Worm (Caenorhabditis elegans): ENCODE measurements around the gene chil-13.

DNA sequence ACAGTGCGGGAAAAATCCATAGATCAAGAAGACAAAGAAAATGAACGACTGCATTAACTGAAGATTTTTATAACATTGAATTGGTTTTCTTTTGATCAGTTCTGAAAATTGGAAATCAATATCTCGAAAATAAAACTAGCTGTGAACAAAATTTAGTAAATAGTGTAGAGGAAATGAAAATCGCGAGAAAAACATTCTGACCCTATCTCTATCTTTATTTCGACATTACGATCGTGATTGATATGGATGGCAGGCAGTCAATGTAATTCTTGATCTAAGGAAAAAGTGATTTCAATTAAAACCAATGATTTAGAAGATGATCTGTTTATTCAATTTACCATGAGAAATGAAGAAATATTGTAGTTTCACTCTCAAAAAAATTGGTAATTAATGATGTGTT is 2.1 kb downstream of the chil-13 start, which contains the start of gene kin-16:
- TF ChIP-seq sox-4 (tag; optimal IDR thresholded peaks at IDR 0.05) = no peak
- TF ChIP-seq hlh-30 (tag; optimal IDR thresholded peaks at IDR 0.05; ENCODE audit: insufficient read depth) = no peak
- no peak for TF ChIP-seq unc-55 (GFP tag; optimal IDR thresholded peaks at IDR 0.05)
- TF ChIP-seq pha-4 (tag; optimal IDR thresholded peaks at IDR 0.05) = no peak
- no peak for TF ChIP-seq hlh-15 (tag; optimal IDR thresholded peaks at IDR 0.05)
- TF ChIP-seq T23F11.4 (GFP tag; optimal IDR thresholded peaks at IDR 0.05) = no peak
- TF ChIP-seq sdc-2 (tag; optimal IDR thresholded peaks at IDR 0.05) = no peak
- no peak for TF ChIP-seq madf-2 (tag; optimal IDR thresholded peaks at IDR 0.05)
- no peak for TF ChIP-seq F13H6.1 (tag; optimal IDR thresholded peaks at IDR 0.05)
- no peak for TF ChIP-seq tbx-2 (tag; optimal IDR thresholded peaks at IDR 0.05)
- no peak for TF ChIP-seq pqm-1 (tag; optimal IDR thresholded peaks at IDR 0.05)
- TF ChIP-seq hlh-13 (GFP tag; optimal IDR thresholded peaks at IDR 0.05) = no peak
- no peak for TF ChIP-seq ttx-3 (tag; optimal IDR thresholded peaks at IDR 0.05)
- no peak for TF ChIP-seq hlh-6 (tag; optimal IDR thresholded peaks at IDR 0.05)
